Fruit fly (Drosophila melanogaster): ENCODE data around the gene CG15535.
A peak's percentile ranks its signal among the peaks of the same experiment; 100 is the strongest.

CG15535 gene

DNA sequence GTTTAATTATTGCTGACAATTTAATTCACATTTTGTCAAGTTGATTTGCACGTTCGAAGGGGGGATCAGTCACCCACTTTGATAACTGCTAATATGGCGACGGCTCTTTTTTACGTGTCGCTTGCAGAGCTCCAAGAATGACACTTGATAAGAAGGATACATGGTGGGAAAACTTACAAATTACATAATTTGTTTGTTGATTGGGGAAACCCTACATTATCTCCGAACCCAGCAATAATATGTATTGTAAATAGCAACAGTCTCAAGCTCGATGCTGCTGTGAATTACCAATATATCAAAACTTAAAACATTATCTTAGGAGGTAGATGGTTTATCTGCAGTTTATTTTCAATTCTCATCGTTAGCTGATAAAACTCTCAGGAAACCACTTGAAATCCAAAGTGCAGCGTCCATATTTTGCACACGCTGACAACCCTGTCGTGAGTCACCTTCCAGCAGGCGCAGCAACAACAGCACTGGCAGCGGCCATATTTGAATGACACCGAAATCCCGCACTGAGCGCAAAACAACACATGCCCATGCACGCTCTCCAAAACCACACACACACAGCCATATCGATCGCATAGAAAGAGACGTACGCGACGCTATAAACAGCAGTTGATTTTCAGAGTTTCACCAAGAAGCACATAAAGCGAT lies 35.4 kb downstream of the CG15535 start (continued):
- TF ChIP-seq CG17186 (GFP tag; optimal IDR thresholded peaks at IDR 0.05) (peak; percentile 88), TFAM (GFP tag; optimal IDR thresholded peaks at IDR 0.05) (peak; percentile 73), z (GFP tag; IDR thresholded peaks at IDR 0.05) (0 out of 3 replicates have a peak, but pooled peaks have one; percentile 39), Max (GFP tag; optimal IDR thresholded peaks at IDR 0.05) (peak; percentile 95), CG2120 (GFP tag; optimal IDR thresholded peaks at IDR 0.05) (peak; percentile 97), crc (GFP tag; optimal IDR thresholded peaks at IDR 0.05) (peak; percentile 96), pzg (GFP tag; optimal IDR thresholded peaks at IDR 0.05) (peak; percentile 18), Pdp1 (GFP tag; optimal IDR thresholded peaks at IDR 0.05) (peak; percentile 98), Nf-YC (tag; optimal IDR thresholded peaks at IDR 0.05) (peak; percentile 90), CG4820 (GFP tag; optimal IDR thresholded peaks at IDR 0.05) (peak; percentile 97), zfh1 (GFP tag; IDR thresholded peaks at IDR 0.05) (peak; percentile 87), CG11723 (GFP tag; optimal IDR thresholded peaks at IDR 0.05) (peak; percentile 98), CG8359 (GFP tag; optimal IDR thresholded peaks at IDR 0.05; ENCODE audit: borderline replicate concordance) (peak; percentile 87), nerfin-2 (GFP tag; IDR thresholded peaks at IDR 0.05; ENCODE audit: partially characterized antibody) (no peak), CG1602 (GFP tag; optimal IDR thresholded peaks at IDR 0.05) (peak; percentile 96), CG6689 (GFP tag; IDR thresholded peaks at IDR 0.05) (peak; percentile 93), CG9817 (tag; optimal IDR thresholded peaks at IDR 0.05) (peak; percentile 91), Nf-YA (GFP tag; IDR thresholded peaks at IDR 0.05) (peak; percentile 67), stc (GFP tag; IDR thresholded peaks at IDR 0.05) (peak; percentile 75), ken (GFP tag; IDR thresholded peaks at IDR 0.05) (peak; percentile 89), pan (optimal IDR thresholded peaks at IDR 0.05) (no peak), pan (GFP tag; optimal IDR thresholded peaks at IDR 0.05 in 1 of 2, IDR thresholded peaks at IDR 0.05 in 1 of 2) (peak in 1 of 2 experiments; percentile 86), toy (GFP tag; IDR thresholded peaks at IDR 0.05) (peak; percentile 74; the same call in 1 of the 2 replicates), lov (optimal IDR thresholded peaks at IDR 0.05) (no peak), lov (GFP tag; IDR thresholded peaks at IDR 0.05) (peak; percentile 86), Taf1 (GFP tag; IDR thresholded peaks at IDR 0.05) (peak; percentile 83), hkb (optimal IDR thresholded peaks at IDR 0.05) (no peak), hkb (GFP tag; IDR thresholded peaks at IDR 0.05) (peak; percentile 88), CG12219 (GFP tag; optimal IDR thresholded peaks at IDR 0.05) (peak; percentile 92), grn (GFP tag; optimal IDR thresholded peaks at IDR 0.05) (peak; percentile 76), CG11247 (GFP tag; IDR thresholded peaks at IDR 0.05) (peak; percentile 83), sd (tag; optimal IDR thresholded peaks at IDR 0.05) (peak; percentile 60), stwl (tag; optimal IDR thresholded peaks at IDR 0.05) (peak; percentile 33), CG33557 (GFP tag; optimal IDR thresholded peaks at IDR 0.05) (peak; percentile 95), br (optimal IDR thresholded peaks at IDR 0.05) (no peak), tll (GFP tag; optimal IDR thresholded peaks at IDR 0.05) (peak; percentile 59 to 74), CG32532 (GFP tag; IDR thresholded peaks at IDR 0.05) (peak; percentile 93), gce (GFP tag; IDR thresholded peaks at IDR 0.05) (peak; percentile 79; the same call in 1 of the 3 replicates), CG18262 (tag; optimal IDR thresholded peaks at IDR 0.05) (peak; percentile 98), CG12104 (GFP tag; optimal IDR thresholded peaks at IDR 0.05) (peak; percentile 98), Elba2 (GFP tag; optimal IDR thresholded peaks at IDR 0.05) (peak; percentile 46), CG10366 (GFP tag; IDR thresholded peaks at IDR 0.05) (peak; percentile 88), Bdp1 (GFP tag; optimal IDR thresholded peaks at IDR 0.05) (peak; percentile 88), Abd-B (GFP tag; optimal IDR thresholded peaks at IDR 0.05) (peak; percentile 95), Tbp (GFP tag; optimal IDR thresholded peaks at IDR 0.05) (no peak), CG7839 (tag; optimal IDR thresholded peaks at IDR 0.05) (peak; percentile 97), emc (GFP tag; optimal IDR thresholded peaks at IDR 0.05) (peak; percentile 96), CG14667 (GFP tag; IDR thresholded peaks at IDR 0.05) (peak; percentile 79; the same call in 1 of the 2 replicates), YL-1 (GFP tag; optimal IDR thresholded peaks at IDR 0.05) (peak; percentile 83), ind (GFP tag; optimal IDR thresholded peaks at IDR 0.05) (peak; percentile 97), CG10431 (GFP tag; optimal IDR thresholded peaks at IDR 0.05) (peak; percentile 89)

All from whole organism, embryonic.